Worm (Caenorhabditis elegans) whole organism, L4 larva: ENCODE data around the gene cec-3.

ENCODE experiments used
- F49E8.2 ChIP-seq: sonication (generic microtip); optimal IDR thresholded peaks from 2 replicates; lab custom pipeline; 2016; ENCODE audit warnings: missing compliant biosample characterization, mild to moderate bottlenecking, missing genetic modification characterization, borderline replicate concordance
- Y48G9A.11 ChIP-seq: fragments of 200-800 bp; sonication (Bioruptor generic); IDR thresholded peaks from 2 replicates; pipeline ENCODE4 v1.3.6; 2022; ENCODE audit warnings: missing genetic modification reagents, missing genetic modification characterization, missing compliant biosample characterization
- ZK546.5 ChIP-seq, 2 experiments: sonication (generic microtip); optimal IDR thresholded peaks; 2 replicates each; lab custom pipeline; 2017; ENCODE audit warnings: missing biosample characterization in 2 of 2, missing genetic modification characterization in 2 of 2
- aha-1 ChIP-seq: fragments of 150-350 bp; peaks from one replicate; lab custom pipeline; 2014; ENCODE audit warnings: missing biosample characterization, missing genetic modification characterization
- aly-2 ChIP-seq: sonication (generic microtip); optimal IDR thresholded peaks from 2 replicates; lab custom pipeline; 2018; ENCODE audit warnings: missing biosample characterization, missing genetic modification characterization
- ceh-20 ChIP-seq: fragments of 200-800 bp; sonication (Bioruptor generic); IDR thresholded peaks from 2 replicates; pipeline ENCODE4 v1.3.6; 2022; ENCODE audit warnings: missing genetic modification reagents, missing genetic modification characterization, missing compliant biosample characterization
- ceh-28 ChIP-seq: fragments of 150-350 bp; optimal IDR thresholded peaks from 2 replicates; lab custom pipeline; 2014; ENCODE audit warnings: missing biosample characterization, missing genetic modification reagents, missing genetic modification characterization
- ceh-44 ChIP-seq: fragments of 200-800 bp; sonication (Bioruptor generic); IDR thresholded peaks from 2 replicates; pipeline ENCODE4 v1.3.6; 2022; ENCODE audit warnings: missing genetic modification reagents, missing genetic modification characterization, missing compliant biosample characterization
- ceh-82 ChIP-seq: sonication (generic microtip); optimal IDR thresholded peaks from 2 replicates; lab custom pipeline; 2017; ENCODE audit warnings: missing biosample characterization, missing genetic modification characterization
- cey-2 ChIP-seq: sonication (generic microtip); optimal IDR thresholded peaks from 3 replicates; lab custom pipeline; 2017; ENCODE audit warnings: missing genetic modification characterization, mild to moderate bottlenecking, missing compliant biosample characterization, antibody characterized with exemption, borderline replicate concordance; ENCODE audit not compliant: insufficient read depth
- ctbp-1 ChIP-seq: fragments of 200-800 bp; sonication (Bioruptor generic); IDR thresholded peaks from 2 replicates; pipeline ENCODE4 v1.3.6; 2022; ENCODE audit warnings: missing genetic modification reagents, missing genetic modification characterization, missing compliant biosample characterization
- daf-12 ChIP-seq: fragments of 150-350 bp; optimal IDR thresholded peaks from 2 replicates; lab custom pipeline; 2014; ENCODE audit warnings: missing biosample characterization, missing genetic modification reagents, missing genetic modification characterization
- daf-16 ChIP-seq, 3 experiments: sonication (generic microtip); optimal IDR thresholded peaks; 2 replicates each; lab custom pipeline; 2016 to 2017; ENCODE audit warnings: missing genetic modification characterization in 3 of 3, missing genetic modification reagents in 3 of 3, mild to moderate bottlenecking in 2 of 3, missing compliant biosample characterization in 2 of 3, missing biosample characterization in 1 of 3, moderate library complexity in 1 of 3
- dmd-8 ChIP-seq: fragments of 200-800 bp; sonication (Bioruptor generic); IDR thresholded peaks from 2 replicates; pipeline ENCODE4 v1.3.6; 2022; ENCODE audit warnings: missing genetic modification characterization, missing compliant biosample characterization
- dmd-9 ChIP-seq: fragments of 200-800 bp; sonication (Bioruptor generic); IDR thresholded peaks from 2 replicates; pipeline ENCODE4 v1.3.6; 2022; ENCODE audit warnings: missing genetic modification reagents, missing genetic modification characterization, missing compliant biosample characterization
- dve-1 ChIP-seq: sonication (generic microtip); optimal IDR thresholded peaks from 2 replicates; lab custom pipeline; 2017; ENCODE audit warnings: antibody characterized with exemption, mild to moderate bottlenecking, missing genetic modification characterization, missing compliant biosample characterization; ENCODE audit not compliant: insufficient read depth
- fkh-10 ChIP-seq: fragments of 150-350 bp; optimal IDR thresholded peaks from 2 replicates; lab custom pipeline; 2014; ENCODE audit warnings: missing biosample characterization, missing genetic modification reagents, missing genetic modification characterization
- gei-8 ChIP-seq: fragments of 200-800 bp; sonication (Bioruptor generic); optimal IDR thresholded peaks from 2 replicates; lab custom pipeline; 2018; ENCODE audit warnings: mild to moderate bottlenecking, missing genetic modification characterization, missing compliant biosample characterization
- hlh-11 ChIP-seq: fragments of 200-800 bp; sonication (Bioruptor generic); optimal IDR thresholded peaks from 2 replicates; lab custom pipeline; 2018; ENCODE audit warnings: mild to moderate bottlenecking, missing genetic modification characterization, missing compliant biosample characterization
- hlh-30 ChIP-seq: sonication (generic microtip); optimal IDR thresholded peaks from 2 replicates; lab custom pipeline; 2017; ENCODE audit warnings: antibody characterized with exemption, mild to moderate bottlenecking, missing genetic modification characterization, missing compliant biosample characterization; ENCODE audit not compliant: insufficient read depth
- lim-7 ChIP-seq: fragments of 200-800 bp; sonication (Bioruptor generic); IDR thresholded peaks from 2 replicates; pipeline ENCODE4 v1.3.6; 2022; ENCODE audit warnings: missing genetic modification characterization, missing compliant biosample characterization
- lin-13 ChIP-seq: fragments of 150-350 bp; optimal IDR thresholded peaks from 2 replicates; lab custom pipeline; 2014; ENCODE audit warnings: missing biosample characterization, missing genetic modification reagents, missing genetic modification characterization
- lin-38 ChIP-seq: fragments of 200-800 bp; sonication (Bioruptor generic); IDR thresholded peaks from 2 replicates; pipeline ENCODE4 v1.3.6; 2022; ENCODE audit warnings: missing genetic modification reagents, missing genetic modification characterization, missing compliant biosample characterization
- lsy-2 ChIP-seq, 2 experiments: fragments of 150-350 bp in 1 of 2; sonication (generic microtip) in 1 of 2; optimal IDR thresholded peaks; 2 replicates each; lab custom pipeline; 2014 to 2017; ENCODE audit warnings: missing biosample characterization in 2 of 2, missing genetic modification characterization in 2 of 2
- mes-2 ChIP-seq: sonication (generic microtip); optimal IDR thresholded peaks from 2 replicates; lab custom pipeline; 2016; ENCODE audit warnings: missing genotype, mild to moderate bottlenecking, missing genetic modification characterization, missing compliant biosample characterization; ENCODE audit not compliant: poor library complexity, severe bottlenecking
- nhr-11 ChIP-seq: fragments of 150-350 bp; optimal IDR thresholded peaks from 2 replicates; lab custom pipeline; 2014; ENCODE audit warnings: missing biosample characterization, missing genetic modification characterization
- nhr-111 ChIP-seq: fragments of 200-800 bp; sonication (Bioruptor generic); optimal IDR thresholded peaks from 2 replicates; lab custom pipeline; 2018; ENCODE audit warnings: mild to moderate bottlenecking, missing genetic modification characterization, missing compliant biosample characterization
- nhr-237 ChIP-seq: sonication (generic microtip); optimal IDR thresholded peaks from 2 replicates; lab custom pipeline; 2017; ENCODE audit warnings: missing biosample characterization, missing genetic modification characterization
- nhr-28 ChIP-seq: fragments of 150-350 bp; optimal IDR thresholded peaks from 2 replicates; lab custom pipeline; 2014; ENCODE audit warnings: missing biosample characterization, missing genetic modification characterization
- nhr-42 ChIP-seq: fragments of 200-800 bp; sonication (Bioruptor generic); IDR thresholded peaks from 2 replicates; pipeline ENCODE4 v1.3.6; 2022; ENCODE audit warnings: missing genetic modification characterization, missing compliant biosample characterization
- nhr-6 ChIP-seq: fragments of 150-350 bp; optimal IDR thresholded peaks from 2 replicates; lab custom pipeline; 2014; ENCODE audit warnings: missing biosample characterization, missing genetic modification characterization
- nhr-76 ChIP-seq: fragments of 150-350 bp; optimal IDR thresholded peaks from 2 replicates; lab custom pipeline; 2014; ENCODE audit warnings: missing biosample characterization, missing genetic modification characterization
- nhr-77 ChIP-seq: fragments of 150-350 bp; optimal IDR thresholded peaks from 2 replicates; lab custom pipeline; 2014; ENCODE audit warnings: missing biosample characterization, missing genetic modification characterization
- rbr-2 ChIP-seq: sonication (generic microtip); optimal IDR thresholded peaks from 2 replicates; lab custom pipeline; 2016; ENCODE audit warnings: missing genotype, missing genetic modification characterization, missing compliant biosample characterization
- sdz-12 ChIP-seq: fragments of 200-800 bp; sonication (Bioruptor generic); optimal IDR thresholded peaks from 2 replicates; lab custom pipeline; 2018; ENCODE audit warnings: mild to moderate bottlenecking, missing genetic modification characterization, missing compliant biosample characterization
- snpc-1.2 ChIP-seq: fragments of 200-800 bp; sonication (Bioruptor generic); IDR thresholded peaks from 2 replicates; pipeline ENCODE4 v1.3.6; 2022; ENCODE audit warnings: missing genetic modification reagents, missing genetic modification characterization, missing compliant biosample characterization
- snpc-4 ChIP-seq: fragments of 150-350 bp; optimal IDR thresholded peaks from 2 replicates; lab custom pipeline; 2014; ENCODE audit warnings: missing biosample characterization, missing genetic modification characterization
- spr-3 ChIP-seq: fragments of 200-800 bp; sonication (Bioruptor generic); optimal IDR thresholded peaks from 2 replicates; lab custom pipeline; 2018; ENCODE audit warnings: mild to moderate bottlenecking, missing genetic modification characterization, missing compliant biosample characterization
- unc-130 ChIP-seq: sonication (generic microtip); optimal IDR thresholded peaks from 2 replicates; lab custom pipeline; 2016; ENCODE audit warnings: missing genetic modification reagents, missing genetic modification characterization, missing compliant biosample characterization
- unc-39 ChIP-seq: sonication (generic microtip); optimal IDR thresholded peaks from 2 replicates; lab custom pipeline; 2017; ENCODE audit warnings: missing biosample characterization, missing genetic modification characterization
- vab-7 ChIP-seq: fragments of 200-800 bp; sonication (Bioruptor generic); IDR thresholded peaks from 2 replicates; pipeline ENCODE4 v1.3.6; 2022; ENCODE audit warnings: missing genetic modification reagents, missing genetic modification characterization, missing compliant biosample characterization
- zfp-2 ChIP-seq: sonication (generic microtip); optimal IDR thresholded peaks from 2 replicates; lab custom pipeline; 2016; ENCODE audit warnings: mild to moderate bottlenecking, missing genetic modification characterization, missing compliant biosample characterization
- ztf-7 ChIP-seq: fragments of 150-350 bp; optimal IDR thresholded peaks from 2 replicates; lab custom pipeline; 2014; ENCODE audit warnings: missing biosample characterization, missing genetic modification characterization

The cec-3 gene

ce11 chrII:7887295-7887694 is 29.9 kb upstream of the cec-3 start (continued):
- TF ChIP-seq daf-16 (GFP tag; optimal IDR thresholded peaks at IDR 0.05; lab: Kevin White, UChicago) (no peak), daf-16 (tag; optimal IDR thresholded peaks at IDR 0.05; lab: Kevin White, UChicago) (peak; percentile 32), daf-12 (no peak), nhr-6 (tag; lab: Kevin White, UChicago) (no peak), nhr-237 (tag; lab: Kevin White, UChicago) (no peak), ceh-44 (GFP tag; lab: Robert Waterston, UW) (no peak), ztf-7 (tag; lab: Kevin White, UChicago) (no peak), nhr-111 (no peak), nhr-42 (GFP tag; lab: Robert Waterston, UW) (no peak), lin-13 (GFP tag; lab: Kevin White, UChicago) (no peak), hlh-11 (tag; lab: Kevin White, UChicago) (peak; percentile 46), nhr-28 (peak; percentile 1), lim-7 (GFP tag; lab: Robert Waterston, UW) (no peak), hlh-30 (tag; lab: Kevin White, UChicago) (peak; percentile 79), fkh-10 (GFP tag; lab: Kevin White, UChicago) (peak; percentile 50), nhr-76 (tag; lab: Kevin White, UChicago) (no peak), zfp-2 (no peak)

ce11 chrII:7884898-7885297 is 27.5 kb upstream of the cec-3 start:
- TF ChIP-seq dmd-8 (GFP tag; lab: Robert Waterston, UW) = no peak
- TF ChIP-seq ceh-20 = no peak
- TF ChIP-seq unc-39 (tag; lab: Kevin White, UChicago) = no peak
- TF ChIP-seq dve-1 = no peak
- peak; percentile 3 for TF ChIP-seq hlh-30 (tag; lab: Kevin White, UChicago)
- peak; percentile 10 for TF ChIP-seq rbr-2 (tag; lab: Kevin White, UChicago)
- no peak for TF ChIP-seq spr-3
- TF ChIP-seq nhr-11 (tag; lab: Kevin White, UChicago) = peak; percentile 1
- no peak for TF ChIP-seq cey-2 (tag; lab: Kevin White, UChicago)
- TF ChIP-seq dmd-9 = no peak
- no peak for TF ChIP-seq ZK546.5 (tag; optimal IDR thresholded peaks at IDR 0.05; lab: Kevin White, UChicago)
- TF ChIP-seq sdz-12 = no peak
- TF ChIP-seq ctbp-1 (GFP tag; lab: Robert Waterston, UW) = 0 out of 2 replicates have a peak, but pooled peaks have one; percentile 35
- no peak for TF ChIP-seq snpc-4 (tag; lab: Kevin White, UChicago)
- TF ChIP-seq unc-130 (GFP tag; lab: Kevin White, UChicago) = no peak
- peak; percentile 10 for TF ChIP-seq mes-2 (tag; lab: Kevin White, UChicago)
- peak; percentile 26 to 53 for TF ChIP-seq lsy-2 (tag; optimal IDR thresholded peaks at IDR 0.05; lab: Kevin White, UChicago)
- TF ChIP-seq ceh-28 (tag; lab: Kevin White, UChicago) = peak; percentile 37
- no peak for TF ChIP-seq nhr-42 (GFP tag; lab: Robert Waterston, UW)
- peak; percentile 86 for TF ChIP-seq aha-1
- TF ChIP-seq ceh-82 (tag; lab: Kevin White, UChicago) = no peak
- TF ChIP-seq, all 104 proteins: peak for 8

ce11 chrII:7880373-7880862 is 23.0 kb upstream of the cec-3 start, which contains the start of gene perm-1:
perm-1 (plus strand) TSS chrII:7880812.
- peak; percentile 67 for TF ChIP-seq F49E8.2 (tag; lab: Kevin White, UChicago)
- no peak for TF ChIP-seq ceh-20
- no peak for TF ChIP-seq nhr-76 (tag; lab: Kevin White, UChicago)
- no peak for TF ChIP-seq vab-7 (GFP tag; lab: Robert Waterston, UW)
- TF ChIP-seq unc-130 (GFP tag; lab: Kevin White, UChicago) = peak; percentile 75
- TF ChIP-seq lin-38 (GFP tag; lab: Robert Waterston, UW) = peak; percentile 69
- peak; percentile 79 for TF ChIP-seq Y48G9A.11
- TF ChIP-seq hlh-30 (tag; lab: Kevin White, UChicago) = no peak
- no peak for TF ChIP-seq nhr-77
- no peak for TF ChIP-seq gei-8
- peak; percentile 60; the same call in 1 of the 2 replicates for TF ChIP-seq snpc-1.2 (GFP tag; lab: Robert Waterston, UW)
- TF ChIP-seq sdz-12 = no peak
- TF ChIP-seq hlh-11 (tag; lab: Kevin White, UChicago) = no peak
- TF ChIP-seq aly-2 = no peak
- TF ChIP-seq lsy-2 (tag; optimal IDR thresholded peaks at IDR 0.05; lab: Kevin White, UChicago) = peak in 1 of 2 experiments; percentile 69
